Worm (Caenorhabditis elegans): ENCODE data around the gene fip-1.

- TF ChIP-seq F13H6.1 (tag; optimal IDR thresholded peaks at IDR 0.05) (no peak), hlh-8 (tag; optimal IDR thresholded peaks at IDR 0.05) (no peak), sdc-2 (tag; optimal IDR thresholded peaks at IDR 0.05) (no peak), pha-4 (tag; optimal IDR thresholded peaks at IDR 0.05) (no peak), lin-11 (tag; optimal IDR thresholded peaks at IDR 0.05) (no peak), ceh-48 (tag; optimal IDR thresholded peaks at IDR 0.05) (no peak), pat-9 (tag; optimal IDR thresholded peaks at IDR 0.05) (no peak), nhr-232 (tag; optimal IDR thresholded peaks at IDR 0.05) (no peak)
These were observed 17.4 kb downstream of the fip-1 start for ce11 chrIII:8656957-8657356.

Data from whole organism, late embryonic.